Fruit fly (Drosophila melanogaster): ENCODE data around the gene ssp3.

- TF ChIP-seq kay (GFP tag; ENCODE audit: borderline replicate concordance) (no peak), Clk (GFP tag; optimal IDR thresholded peaks at IDR 0.05) (no peak), CG7045 (GFP tag; optimal IDR thresholded peaks at IDR 0.05) (no peak), cnc (optimal IDR thresholded peaks at IDR 0.05) (no peak), Mnt (GFP tag; optimal IDR thresholded peaks at IDR 0.05) (no peak), CG14711 (tag; optimal IDR thresholded peaks at IDR 0.05) (no peak), bab1 (GFP tag; optimal IDR thresholded peaks at IDR 0.05) (no peak), Hr96 (GFP tag; optimal IDR thresholded peaks at IDR 0.05) (no peak), pad (GFP tag; optimal IDR thresholded peaks at IDR 0.05) (no peak), Crg-1 (GFP tag; optimal IDR thresholded peaks at IDR 0.05) (no peak), CG12768 (GFP tag; optimal IDR thresholded peaks at IDR 0.05) (no peak), tj (GFP tag; optimal IDR thresholded peaks at IDR 0.05) (no peak), CG1620 (GFP tag; optimal IDR thresholded peaks at IDR 0.05) (no peak)
Measured at dm6 chr2L:18907491-18907890, 36.3 kb downstream of the ssp3 start.
